Worm (Caenorhabditis elegans) whole organism, late embryonic: ENCODE measurements around the gene T11F9.7.
"Not testable (repeated sequence)": the region's sequence is repeated elsewhere in the genome, so short reads cannot be mapped to it uniquely, and the experiment has no call there.

ENCODE experiments used
- C08G9.2 ChIP-seq: sonication (generic microtip); optimal IDR thresholded peaks from 2 replicates; lab custom pipeline; 2016; ENCODE audit warnings: mild to moderate bottlenecking, missing genetic modification characterization, moderate library complexity, missing compliant biosample characterization
- ama-1 ChIP-seq: fragments of 150-350 bp; optimal IDR thresholded peaks from 2 replicates; lab custom pipeline; 2014
- che-1 ChIP-seq: sonication (generic microtip); optimal IDR thresholded peaks from 2 replicates; lab custom pipeline; 2016; ENCODE audit warnings: mild to moderate bottlenecking, missing genetic modification characterization, missing compliant biosample characterization
- dve-1 ChIP-seq: sonication (generic microtip); optimal IDR thresholded peaks from 2 replicates; lab custom pipeline; 2017; ENCODE audit warnings: antibody characterized with exemption, mild to moderate bottlenecking, missing genetic modification characterization, missing compliant biosample characterization
- pax-1 ChIP-seq: fragments of 150-350 bp; optimal IDR thresholded peaks from 2 replicates; lab custom pipeline; 2014; ENCODE audit warnings: missing biosample characterization, missing genetic modification characterization
- pha-4 ChIP-seq: fragments of 150-350 bp; optimal IDR thresholded peaks from 2 replicates; lab custom pipeline; 2018; ENCODE audit warnings: missing biosample characterization, missing genetic modification reagents, missing genetic modification characterization
- tbx-7 ChIP-seq: sonication (generic microtip); optimal IDR thresholded peaks from 2 replicates; lab custom pipeline; 2016; ENCODE audit warnings: missing genotype, missing genetic modification characterization, missing compliant biosample characterization
- unc-3 ChIP-seq, 2 experiments: fragments of 200-800 bp in 1 of 2; sonication (Bioruptor generic) in 1 of 2; sonication (generic microtip) in 1 of 2; conservative IDR thresholded peaks in 1 of 2; optimal IDR thresholded peaks in 1 of 2; 2 replicates each; pipeline versions ENCODE4 v1.3.6 to Lab custom; 2016 to 2022; ENCODE audit warnings: missing compliant biosample characterization in 2 of 2, missing genetic modification characterization in 2 of 2, missing genetic modification reagents in 1 of 2

- TF ChIP-seq pax-1 (tag; lab: Kevin White, UChicago); pha-4; dve-1 (tag; lab: Kevin White, UChicago); che-1 (tag; lab: Kevin White, UChicago); ama-1 (lab: Kevin White, UChicago); C08G9.2; unc-3 (GFP tag; conservative IDR thresholded peaks at IDR 0.05; lab: Robert Waterston, UW); unc-3 (tag; optimal IDR thresholded peaks at IDR 0.05; lab: Kevin White, UChicago); tbx-7: not testable (repeated sequence)
Observed at ce11 chrV:11480734-11481133, 5.0 kb downstream of the T11F9.7 start, which contains the start of gene T11F9.14.
